Fruit fly (Drosophila melanogaster): ENCODE results near the gene Prosbeta4.

Prosbeta4 gene

DNA sequence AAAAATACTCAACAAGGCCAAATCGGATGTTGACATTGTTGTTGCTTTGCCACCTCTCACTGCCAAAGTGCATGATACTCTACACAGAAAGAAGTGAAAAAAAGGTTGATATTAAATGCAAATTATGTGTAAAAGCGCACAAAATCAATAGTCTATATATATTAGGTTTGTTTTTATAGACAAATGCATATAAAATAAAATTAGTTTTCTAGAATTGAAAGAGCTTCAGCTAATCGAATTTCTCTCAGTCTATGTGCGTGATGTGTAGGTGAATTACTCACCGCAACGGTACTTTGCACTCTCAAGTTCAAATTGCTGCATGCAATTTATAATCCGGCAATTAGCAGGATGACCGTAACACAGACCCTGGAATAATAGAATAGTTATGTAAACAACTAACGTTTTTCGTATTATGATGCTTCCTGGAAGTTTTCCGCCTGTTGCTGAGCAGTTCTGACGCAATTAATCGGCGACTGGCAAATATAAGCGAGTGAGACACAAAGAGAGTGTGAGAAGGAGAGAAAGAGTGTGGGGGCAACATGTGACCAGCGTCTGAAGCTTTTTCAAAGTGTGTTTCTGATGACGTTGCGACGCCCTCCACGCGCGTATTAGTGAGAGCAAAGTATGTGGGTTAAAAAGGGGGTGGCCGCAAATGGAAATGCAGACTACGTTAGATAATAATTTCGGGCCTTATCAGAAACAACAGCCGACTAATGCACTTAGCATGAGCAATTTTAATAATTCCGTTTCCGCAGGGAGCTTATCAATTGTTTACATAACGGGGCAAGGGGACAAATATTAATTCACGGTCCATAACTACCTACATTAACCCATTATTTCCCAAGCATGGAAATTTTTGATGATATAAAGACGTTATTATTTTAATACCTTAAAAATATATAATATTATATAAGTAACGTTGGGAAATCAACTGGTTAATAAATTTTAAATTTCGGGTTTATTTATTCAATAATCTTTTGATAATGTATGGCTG is 10.9 kb downstream of the Prosbeta4 start (continued):
- TF ChIP-seq CG12104 (GFP tag; optimal IDR thresholded peaks at IDR 0.05): peak; percentile 90
- peak; percentile 91 for TF ChIP-seq CG15011 (GFP tag; optimal IDR thresholded peaks at IDR 0.05)
- TF ChIP-seq gsb-n (tag; optimal IDR thresholded peaks at IDR 0.05): peak; percentile 88
- TF ChIP-seq GATAe (GFP tag; conservative IDR thresholded peaks at IDR 0.05): peak; percentile 77
- TF ChIP-seq MBD-R2 (GFP tag; IDR thresholded peaks at IDR 0.05): peak; percentile 56; the same call in 1 of the 2 replicates
- TF ChIP-seq sd (tag; optimal IDR thresholded peaks at IDR 0.05): peak; percentile 51
- TF ChIP-seq mld (GFP tag; IDR thresholded peaks at IDR 0.05; ENCODE audit: partially characterized antibody): no peak
- TF ChIP-seq zfh1 (GFP tag; IDR thresholded peaks at IDR 0.05): peak; percentile 97
- peak; percentile 79 for TF ChIP-seq CG12155 (GFP tag; optimal IDR thresholded peaks at IDR 0.05)
- peak; percentile 69 for TF ChIP-seq BtbVII (GFP tag; optimal IDR thresholded peaks at IDR 0.05)
- no peak for TF ChIP-seq CG3163 (GFP tag; optimal IDR thresholded peaks at IDR 0.05)
- TF ChIP-seq Chrac-16 (GFP tag; optimal IDR thresholded peaks at IDR 0.05): peak; percentile 84
- TF ChIP-seq CG4424 (GFP tag; optimal IDR thresholded peaks at IDR 0.05): peak; percentile 95
- no peak for TF ChIP-seq Hr39 (optimal IDR thresholded peaks at IDR 0.05)
- TF ChIP-seq CG17829 (tag; optimal IDR thresholded peaks at IDR 0.05): peak; percentile 96
- peak; percentile 86 for TF ChIP-seq gsb (GFP tag; IDR thresholded peaks at IDR 0.05)
- peak; percentile 92 for TF ChIP-seq ranshi (GFP tag; IDR thresholded peaks at IDR 0.05)
- peak; percentile 46 for TF ChIP-seq CG31365 (tag; optimal IDR thresholded peaks at IDR 0.05)
- peak; percentile 93 for TF ChIP-seq CG11093 (GFP tag; IDR thresholded peaks at IDR 0.05)
- TF ChIP-seq CG1603 (tag; optimal IDR thresholded peaks at IDR 0.05): peak; percentile 69
- TF ChIP-seq hb (GFP tag; IDR thresholded peaks at IDR 0.05; ENCODE audit: partially characterized antibody): no peak
- TF ChIP-seq CG17328 (GFP tag; IDR thresholded peaks at IDR 0.05): peak; percentile 96
- TF ChIP-seq crc (GFP tag; optimal IDR thresholded peaks at IDR 0.05): no peak
- peak; percentile 88 for TF ChIP-seq fd3F (GFP tag; optimal IDR thresholded peaks at IDR 0.05)
- TF ChIP-seq CG6683 (GFP tag; optimal IDR thresholded peaks at IDR 0.05): peak; percentile 82
- TF ChIP-seq cad (GFP tag; optimal IDR thresholded peaks at IDR 0.05): no peak
- peak; percentile 78 for TF ChIP-seq kah (GFP tag; optimal IDR thresholded peaks at IDR 0.05)
- TF ChIP-seq CG2202 (tag; optimal IDR thresholded peaks at IDR 0.05): peak; percentile 47
- peak; percentile 60 for TF ChIP-seq CG30020 (tag; optimal IDR thresholded peaks at IDR 0.05)
- TF ChIP-seq CG8924 (tag; optimal IDR thresholded peaks at IDR 0.05): peak; percentile 88
- TF ChIP-seq CG9727 (GFP tag; optimal IDR thresholded peaks at IDR 0.05): peak; percentile 97
- no peak for TF ChIP-seq CG18011 (GFP tag; optimal IDR thresholded peaks at IDR 0.05)
- no peak for TF ChIP-seq CG13287 (GFP tag; IDR thresholded peaks at IDR 0.05; ENCODE audit: partially characterized antibody)
- TF ChIP-seq dimm (GFP tag; IDR thresholded peaks at IDR 0.05): peak; percentile 92
- TF ChIP-seq Max (GFP tag; optimal IDR thresholded peaks at IDR 0.05): peak; percentile 92
- TF ChIP-seq CG18619 (GFP tag; optimal IDR thresholded peaks at IDR 0.05): peak; percentile 84
- peak in 1 of 2 experiments; percentile 52 for TF ChIP-seq insv (GFP tag; optimal IDR thresholded peaks at IDR 0.05)
- TF ChIP-seq sug (tag; optimal IDR thresholded peaks at IDR 0.05): peak; percentile 64
- TF ChIP-seq Xbp1 (GFP tag; optimal IDR thresholded peaks at IDR 0.05): peak; percentile 96
- TF ChIP-seq Sry-δ (GFP tag; optimal IDR thresholded peaks at IDR 0.05): peak; percentile 35
- TF ChIP-seq Elba2 (GFP tag; optimal IDR thresholded peaks at IDR 0.05): peak; percentile 85
- TF ChIP-seq HmgD (GFP tag; optimal IDR thresholded peaks at IDR 0.05): no peak
- peak; percentile 22 for TF ChIP-seq YL-1 (GFP tag; optimal IDR thresholded peaks at IDR 0.05)
- peak; percentile 88 for TF ChIP-seq gt (GFP tag; IDR thresholded peaks at IDR 0.05)
- TF ChIP-seq CG6175 (GFP tag; IDR thresholded peaks at IDR 0.05): peak; percentile 85
- TF ChIP-seq Ssrp (tag; optimal IDR thresholded peaks at IDR 0.05): peak; percentile 94
- peak; percentile 86 for TF ChIP-seq tio (GFP tag; optimal IDR thresholded peaks at IDR 0.05)
- no peak for TF ChIP-seq sc (optimal IDR thresholded peaks at IDR 0.05)
- peak; percentile 74 for TF ChIP-seq sc (GFP tag; optimal IDR thresholded peaks at IDR 0.05)

Data from whole organism, embryonic.